Worm (Caenorhabditis elegans): Measurements from ENCODE around the gene cgr-1.

ce11 chrX:3554117-3554516, 46.1 kb downstream of the cgr-1 start:
- TF ChIP-seq sptf-1 (tag; optimal IDR thresholded peaks at IDR 0.05) (no peak), mep-1 (tag; optimal IDR thresholded peaks at IDR 0.05) (no peak), nhr-12 (tag; optimal IDR thresholded peaks at IDR 0.05) (no peak), elt-3 (tag; optimal IDR thresholded peaks at IDR 0.05) (no peak), unc-62 (GFP tag; optimal IDR thresholded peaks at IDR 0.05) (no peak), nhr-28 (tag; optimal IDR thresholded peaks at IDR 0.05) (no peak), elt-1 (tag; optimal IDR thresholded peaks at IDR 0.05; ENCODE audit: borderline replicate concordance, insufficient read depth) (no peak), blmp-1 (tag; optimal IDR thresholded peaks at IDR 0.05) (no peak), ceh-43 (GFP tag; optimal IDR thresholded peaks at IDR 0.05) (no peak)

Data from whole organism, mixed stage, embryonic.